Worm (Caenorhabditis elegans) whole organism, L3 larva: ENCODE results near the gene casy-1.

ENCODE experiments used
- R02D3.7 ChIP-seq: fragments of 150-350 bp; optimal IDR thresholded peaks from 2 replicates; lab custom pipeline; 2014; ENCODE audit warnings: missing biosample characterization, missing genetic modification characterization
- aly-2 ChIP-seq: fragments of 150-350 bp; optimal IDR thresholded peaks from 2 replicates; lab custom pipeline; 2014; ENCODE audit warnings: missing biosample characterization, missing genetic modification characterization
- ama-1 ChIP-seq: fragments of 150-350 bp; optimal IDR thresholded peaks from 2 replicates; lab custom pipeline; 2018
- ceh-16 ChIP-seq: sonication (generic microtip); optimal IDR thresholded peaks from 2 replicates; lab custom pipeline; 2017; ENCODE audit warnings: missing biosample characterization, missing genetic modification characterization
- ceh-28 ChIP-seq: fragments of 150-350 bp; optimal IDR thresholded peaks from 2 replicates; lab custom pipeline; 2014; ENCODE audit warnings: missing biosample characterization, missing genetic modification reagents, missing genetic modification characterization
- ceh-82 ChIP-seq: fragments of 150-350 bp; optimal IDR thresholded peaks from 2 replicates; lab custom pipeline; 2014; ENCODE audit warnings: missing biosample characterization, missing genetic modification characterization
- ceh-9 ChIP-seq: sonication (generic microtip); optimal IDR thresholded peaks from 2 replicates; lab custom pipeline; 2018; ENCODE audit warnings: missing biosample characterization, missing genetic modification characterization
- daf-12 ChIP-seq: fragments of 150-350 bp; optimal IDR thresholded peaks from 2 replicates; lab custom pipeline; 2014; ENCODE audit warnings: missing biosample characterization, missing genetic modification reagents, missing genetic modification characterization
- egl-27 ChIP-seq: sonication (generic microtip); optimal IDR thresholded peaks from 4 replicates; lab custom pipeline; 2017; ENCODE audit warnings: missing biosample characterization, missing genetic modification reagents, missing genetic modification characterization
- egl-5 ChIP-seq: fragments of 150-350 bp; optimal IDR thresholded peaks from 2 replicates; lab custom pipeline; 2017; ENCODE audit warnings: missing biosample characterization, missing genetic modification reagents, missing genetic modification characterization, inconsistent platforms
- elt-1 ChIP-seq: fragments of 150-350 bp; optimal IDR thresholded peaks from 2 replicates; lab custom pipeline; 2014; ENCODE audit warnings: missing biosample characterization, missing genetic modification characterization
- elt-2 ChIP-seq: sonication (generic microtip); optimal IDR thresholded peaks from 2 replicates; lab custom pipeline; 2016; ENCODE audit warnings: missing genetic modification reagents, mild to moderate bottlenecking, missing genetic modification characterization, missing compliant biosample characterization
- elt-3 ChIP-seq, 3 experiments: fragments of 150-350 bp in 1 of 3; sonication (generic microtip) in 2 of 3; optimal IDR thresholded peaks; 2 replicates in 2 of 3; 4 replicates in 1 of 3; lab custom pipeline; 2014 to 2017; ENCODE audit warnings: missing biosample characterization in 3 of 3, missing genetic modification characterization in 3 of 3
- eor-1 ChIP-seq, 2 experiments: fragments of 150-350 bp; optimal IDR thresholded peaks; 2 replicates each; lab custom pipeline; 2014 to 2018; ENCODE audit warnings: missing biosample characterization in 2 of 2, missing genetic modification characterization in 2 of 2
- hmg-11 ChIP-seq: sonication (generic microtip); optimal IDR thresholded peaks from 2 replicates; lab custom pipeline; 2016; ENCODE audit warnings: missing genetic modification characterization, missing compliant biosample characterization
- jun-1 ChIP-seq: fragments of 150-350 bp; optimal IDR thresholded peaks from 2 replicates; lab custom pipeline; 2014; ENCODE audit warnings: missing biosample characterization, missing genetic modification reagents, missing genetic modification characterization
- lin-15B ChIP-seq: fragments of 150-350 bp; optimal IDR thresholded peaks from 2 replicates; lab custom pipeline; 2014; ENCODE audit warnings: missing biosample characterization, missing genetic modification characterization
- lsy-12 ChIP-seq: sonication (generic microtip); optimal IDR thresholded peaks from 2 replicates; lab custom pipeline; 2016; ENCODE audit warnings: mild to moderate bottlenecking, missing genetic modification characterization, missing compliant biosample characterization
- mdl-1 ChIP-seq: fragments of 150-350 bp; optimal IDR thresholded peaks from 2 replicates; lab custom pipeline; 2014; ENCODE audit warnings: missing biosample characterization, missing genetic modification characterization
- nfya-1 ChIP-seq: sonication (generic microtip); optimal IDR thresholded peaks from 2 replicates; lab custom pipeline; 2017; ENCODE audit warnings: missing genetic modification characterization, mild to moderate bottlenecking, missing compliant biosample characterization, antibody characterized with exemption, moderate library complexity; ENCODE audit not compliant: insufficient read depth
- nhr-11 ChIP-seq: fragments of 150-350 bp; optimal IDR thresholded peaks from 2 replicates; lab custom pipeline; 2014; ENCODE audit warnings: missing biosample characterization, missing genetic modification characterization
- nhr-23 ChIP-seq: fragments of 150-350 bp; optimal IDR thresholded peaks from 2 replicates; lab custom pipeline; 2014; ENCODE audit warnings: missing biosample characterization, missing genetic modification reagents, missing genetic modification characterization
- nhr-25 ChIP-seq: sonication (generic microtip); optimal IDR thresholded peaks from 2 replicates; lab custom pipeline; 2017; ENCODE audit warnings: missing biosample characterization, missing genetic modification characterization
- nhr-43 ChIP-seq: sonication (generic microtip); optimal IDR thresholded peaks from 2 replicates; lab custom pipeline; 2016; ENCODE audit warnings: mild to moderate bottlenecking, missing genetic modification characterization, missing compliant biosample characterization; ENCODE audit not compliant: poor library complexity, severe bottlenecking
- pha-4 ChIP-seq: fragments of 150-350 bp; optimal IDR thresholded peaks from 2 replicates; lab custom pipeline; 2014; ENCODE audit warnings: missing biosample characterization, missing genetic modification reagents, missing genetic modification characterization
- pqm-1 ChIP-seq: fragments of 150-350 bp; optimal IDR thresholded peaks from 2 replicates; lab custom pipeline; 2017; ENCODE audit warnings: missing biosample characterization, missing genetic modification characterization, inconsistent platforms
- sea-2 ChIP-seq: fragments of 150-350 bp; sonication (generic microtip); optimal IDR thresholded peaks from 4 replicates; lab custom pipeline; 2014; ENCODE audit warnings: missing biosample characterization, missing genetic modification reagents, missing genetic modification characterization
- skn-1 ChIP-seq: fragments of 150-350 bp; optimal IDR thresholded peaks from 2 replicates; lab custom pipeline; 2014; ENCODE audit warnings: missing biosample characterization, missing genetic modification characterization
- snpc-4 ChIP-seq: fragments of 150-350 bp; optimal IDR thresholded peaks from 2 replicates; lab custom pipeline; 2014; ENCODE audit warnings: missing biosample characterization, missing genetic modification characterization
- unc-62 ChIP-seq: fragments of 150-350 bp; sonication (generic microtip); optimal IDR thresholded peaks from 4 replicates; lab custom pipeline; 2014; ENCODE audit warnings: missing biosample characterization, missing genetic modification reagents, missing genetic modification characterization
- zag-1 ChIP-seq: fragments of 150-350 bp; optimal IDR thresholded peaks from 2 replicates; lab custom pipeline; 2014; ENCODE audit warnings: missing biosample characterization, missing genetic modification characterization
- ztf-11 ChIP-seq: fragments of 150-350 bp; optimal IDR thresholded peaks from 2 replicates; lab custom pipeline; 2014; ENCODE audit warnings: missing biosample characterization, missing genetic modification characterization
- ztf-4 ChIP-seq: fragments of 150-350 bp; optimal IDR thresholded peaks from 2 replicates; lab custom pipeline; 2014; ENCODE audit warnings: missing biosample characterization, missing genetic modification characterization

The casy-1 gene

ce11 chrII:5931109-5931508, 25.4 kb downstream of the casy-1 start:
- TF ChIP-seq nfya-1 (tag; lab: Kevin White, UChicago) = peak; percentile 7
- peak; percentile 75 for TF ChIP-seq pha-4 (tag; lab: Kevin White, UChicago)
- TF ChIP-seq R02D3.7 (tag; lab: Kevin White, UChicago) = peak; percentile 4
- peak; percentile 34 for TF ChIP-seq elt-1 (tag; lab: Kevin White, UChicago)
- TF ChIP-seq nhr-23 = peak; percentile 68
- TF ChIP-seq ceh-82 (tag; lab: Kevin White, UChicago) = no peak
- TF ChIP-seq elt-2 (tag; lab: Kevin White, UChicago) = peak; percentile 54
- peak; percentile 76 for TF ChIP-seq nhr-25 (tag; lab: Kevin White, UChicago)
- TF ChIP-seq daf-12 (tag; lab: Kevin White, UChicago) = no peak
- peak; percentile 37 for TF ChIP-seq nhr-43 (tag; lab: Kevin White, UChicago)

- TF ChIP-seq snpc-4 (tag; lab: Kevin White, UChicago) = peak; percentile 23
- peak; percentile 4 for TF ChIP-seq lin-15B (tag; lab: Kevin White, UChicago)
- TF ChIP-seq ceh-28 (tag; lab: Kevin White, UChicago) = peak; percentile 24
- TF ChIP-seq elt-2 (tag; lab: Kevin White, UChicago) = peak; percentile 96
- no peak for TF ChIP-seq zag-1 (tag; lab: Kevin White, UChicago)
- no peak for TF ChIP-seq R02D3.7 (tag; lab: Kevin White, UChicago)
- TF ChIP-seq ceh-16 (tag; lab: Kevin White, UChicago) = no peak
- TF ChIP-seq elt-3 (tag; optimal IDR thresholded peaks at IDR 0.05; lab: Kevin White, UChicago) = no peak
- no peak for TF ChIP-seq unc-62 (GFP tag; lab: Kevin White, UChicago)
- no peak for TF ChIP-seq egl-27
- peak; percentile 51 for TF ChIP-seq skn-1 (tag; lab: Kevin White, UChicago)
- peak; percentile 93 for TF ChIP-seq pqm-1 (tag; lab: Kevin White, UChicago)
- peak; percentile 77 for TF ChIP-seq pha-4 (tag; lab: Kevin White, UChicago)
These were observed 26.3 kb downstream of the casy-1 start for ce11 chrII:5930095-5930653.

ce11 chrII:5928502-5928901, 28.0 kb downstream of the casy-1 start, which contains the start of gene egl-44:
Gene egl-44, plus strand, starts transcription at chrII:5928802.
- TF ChIP-seq pqm-1 (tag; lab: Kevin White, UChicago) (no peak), elt-1 (tag; lab: Kevin White, UChicago) (no peak), daf-12 (tag; lab: Kevin White, UChicago) (no peak), egl-5 (tag; lab: Kevin White, UChicago) (no peak), ztf-11 (tag; lab: Kevin White, UChicago) (no peak), mdl-1 (no peak), ceh-9 (no peak), ztf-4 (tag; lab: Kevin White, UChicago) (no peak), nhr-11 (tag; lab: Kevin White, UChicago) (no peak), hmg-11 (tag; lab: Kevin White, UChicago) (no peak), ceh-82 (tag; lab: Kevin White, UChicago) (no peak), eor-1 (tag; optimal IDR thresholded peaks at IDR 0.05; lab: Kevin White, UChicago) (no peak), jun-1 (tag; lab: Kevin White, UChicago) (no peak), nhr-43 (tag; lab: Kevin White, UChicago) (no peak), lin-15B (tag; lab: Kevin White, UChicago) (no peak)

DNA sequence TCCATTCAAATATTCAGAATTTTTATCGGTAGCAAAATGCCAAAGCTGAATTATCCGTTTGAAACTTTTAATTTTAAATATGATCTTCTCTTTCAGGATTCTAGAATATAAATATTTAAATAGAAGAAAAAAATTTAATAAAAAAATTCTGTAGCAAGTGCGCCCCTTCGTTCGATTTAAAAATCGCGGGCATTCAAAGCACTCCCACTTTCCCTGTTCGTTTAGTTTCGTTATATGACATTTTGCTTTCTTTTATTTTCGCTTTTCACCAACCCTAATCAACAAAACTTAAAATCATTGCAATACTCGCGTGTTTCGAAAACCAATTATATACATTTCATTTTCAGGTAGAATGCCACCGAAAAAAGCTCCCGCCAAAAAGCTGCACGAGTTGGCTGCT, 34.9 kb downstream of the casy-1 start, which contains the start of gene vrk-1:
Gene vrk-1 (plus strand): TSS at position 348 of the 400 bp plus-strand sequence.
- no peak for TF ChIP-seq pqm-1 (tag; lab: Kevin White, UChicago)
- TF ChIP-seq aly-2 (tag; lab: Kevin White, UChicago) = no peak
- TF ChIP-seq nhr-43 (tag; lab: Kevin White, UChicago) = no peak
- TF ChIP-seq pha-4 (tag; lab: Kevin White, UChicago) = no peak
- TF ChIP-seq R02D3.7 (tag; lab: Kevin White, UChicago) = no peak
- TF ChIP-seq sea-2 (GFP tag; lab: Kevin White, UChicago) = no peak
- no peak for TF ChIP-seq ama-1 (lab: Kevin White, UChicago)
- no peak for TF ChIP-seq mdl-1
- no peak for TF ChIP-seq ceh-9
- no peak for TF ChIP-seq nfya-1 (tag; lab: Kevin White, UChicago)
- no peak for TF ChIP-seq lsy-12
- TF ChIP-seq hmg-11 (tag; lab: Kevin White, UChicago) = no peak
- no peak for TF ChIP-seq elt-3 (tag; optimal IDR thresholded peaks at IDR 0.05; lab: Kevin White, UChicago)
- no peak for TF ChIP-seq elt-1 (tag; lab: Kevin White, UChicago)
- TF ChIP-seq daf-12 (tag; lab: Kevin White, UChicago) = no peak
- TF ChIP-seq ceh-28 (tag; lab: Kevin White, UChicago) = no peak
